Worm (Caenorhabditis elegans) whole organism, L2 larva: Measurements from ENCODE around the gene nlp-48.
"Not testable (repeated sequence)": the region's sequence is repeated elsewhere in the genome, so short reads cannot be mapped to it uniquely, and the experiment has no call there.

ENCODE experiments used
- C34F6.9 ChIP-seq: fragments of 150-350 bp; optimal IDR thresholded peaks from 2 replicates; lab custom pipeline; 2014; ENCODE audit warnings: missing biosample characterization, missing genetic modification characterization
- F13H6.1 ChIP-seq: sonication (generic microtip); optimal IDR thresholded peaks from 2 replicates; lab custom pipeline; 2016; ENCODE audit warnings: missing genetic modification characterization, missing compliant biosample characterization
- R02D3.7 ChIP-seq: fragments of 150-350 bp; optimal IDR thresholded peaks from 2 replicates; lab custom pipeline; 2014; ENCODE audit warnings: missing biosample characterization, missing genetic modification characterization
- Y55F3AM.14 ChIP-seq: fragments of 200-800 bp; sonication (Bioruptor generic); optimal IDR thresholded peaks from 2 replicates; lab custom pipeline; 2018; ENCODE audit warnings: mild to moderate bottlenecking, missing genetic modification characterization, missing compliant biosample characterization
- ZK546.5 ChIP-seq: sonication (generic microtip); optimal IDR thresholded peaks from 2 replicates; lab custom pipeline; 2017; ENCODE audit warnings: missing biosample characterization, missing genetic modification characterization
- blmp-1 ChIP-seq: sonication (generic microtip); optimal IDR thresholded peaks from 2 replicates; lab custom pipeline; 2017; ENCODE audit warnings: missing genetic modification characterization, mild to moderate bottlenecking, missing compliant biosample characterization, antibody characterized with exemption, moderate library complexity; ENCODE audit not compliant: insufficient read depth
- ceh-82 ChIP-seq: fragments of 150-350 bp; optimal IDR thresholded peaks from 2 replicates; lab custom pipeline; 2014; ENCODE audit warnings: missing biosample characterization, missing genetic modification characterization
- crh-2 ChIP-seq: sonication (generic microtip); optimal IDR thresholded peaks from 2 replicates; lab custom pipeline; 2017; ENCODE audit warnings: missing biosample characterization, missing genetic modification characterization
- dmd-4 ChIP-seq: sonication (generic microtip); optimal IDR thresholded peaks from 2 replicates; lab custom pipeline; 2017; ENCODE audit warnings: missing biosample characterization, missing genetic modification characterization
- egl-27 ChIP-seq: sonication (generic microtip); optimal IDR thresholded peaks from 3 replicates; lab custom pipeline; 2017; ENCODE audit warnings: missing biosample characterization, missing genetic modification reagents, missing genetic modification characterization
- elt-3 ChIP-seq: sonication (generic microtip); optimal IDR thresholded peaks from 2 replicates; lab custom pipeline; 2017; ENCODE audit warnings: missing biosample characterization, missing genetic modification characterization
- fos-1 ChIP-seq: fragments of 150-350 bp; optimal IDR thresholded peaks from 2 replicates; lab custom pipeline; 2014; ENCODE audit warnings: missing biosample characterization, missing genetic modification characterization
- gmeb-1 ChIP-seq: fragments of 150-350 bp; optimal IDR thresholded peaks from 2 replicates; lab custom pipeline; 2014; ENCODE audit warnings: missing biosample characterization, missing genetic modification characterization
- lin-13 ChIP-seq: fragments of 150-350 bp; optimal IDR thresholded peaks from 2 replicates; lab custom pipeline; 2014; ENCODE audit warnings: missing biosample characterization, missing genetic modification reagents, missing genetic modification characterization
- lsy-2 ChIP-seq, 2 experiments: fragments of 150-350 bp in 1 of 2; sonication (generic microtip) in 1 of 2; optimal IDR thresholded peaks; 2 replicates each; lab custom pipeline; 2014 to 2017; ENCODE audit warnings: missing biosample characterization in 2 of 2, missing genetic modification characterization in 2 of 2
- mab-5 ChIP-seq: fragments of 150-350 bp; optimal IDR thresholded peaks from 2 replicates; lab custom pipeline; 2014; ENCODE audit warnings: missing biosample characterization, missing genetic modification characterization
- nhr-10 ChIP-seq: sonication (generic microtip); optimal IDR thresholded peaks from 2 replicates; lab custom pipeline; 2017; ENCODE audit warnings: missing biosample characterization, missing genetic modification characterization
- nhr-11 ChIP-seq: fragments of 150-350 bp; optimal IDR thresholded peaks from 2 replicates; lab custom pipeline; 2014; ENCODE audit warnings: missing biosample characterization, missing genetic modification characterization
- nhr-12 ChIP-seq: fragments of 150-350 bp; optimal IDR thresholded peaks from 2 replicates; lab custom pipeline; 2014; ENCODE audit warnings: missing biosample characterization, missing genetic modification characterization
- nhr-129 ChIP-seq: fragments of 150-350 bp; optimal IDR thresholded peaks from 2 replicates; lab custom pipeline; 2014; ENCODE audit warnings: missing biosample characterization, missing genetic modification characterization
- nhr-21 ChIP-seq: fragments of 150-350 bp; optimal IDR thresholded peaks from 2 replicates; lab custom pipeline; 2014; ENCODE audit warnings: missing biosample characterization, missing genetic modification characterization
- nhr-23 ChIP-seq: fragments of 150-350 bp; optimal IDR thresholded peaks from 2 replicates; lab custom pipeline; 2014; ENCODE audit warnings: missing biosample characterization, missing genetic modification reagents, missing genetic modification characterization
- nhr-237 ChIP-seq: fragments of 150-350 bp; optimal IDR thresholded peaks from 2 replicates; lab custom pipeline; 2014; ENCODE audit warnings: missing biosample characterization, missing genetic modification characterization
- nhr-25 ChIP-seq: fragments of 150-350 bp; sonication (generic microtip); optimal IDR thresholded peaks from 3 replicates; lab custom pipeline; 2014; ENCODE audit warnings: missing biosample characterization, missing genetic modification characterization
- nhr-6 ChIP-seq: fragments of 150-350 bp; optimal IDR thresholded peaks from 2 replicates; lab custom pipeline; 2014; ENCODE audit warnings: missing biosample characterization, missing genetic modification characterization
- peb-1 ChIP-seq: fragments of 150-350 bp; optimal IDR thresholded peaks from 2 replicates; lab custom pipeline; 2014; ENCODE audit warnings: missing biosample characterization, missing genetic modification characterization
- sem-4 ChIP-seq: fragments of 150-350 bp; optimal IDR thresholded peaks from 2 replicates; lab custom pipeline; 2014; ENCODE audit warnings: missing biosample characterization, missing genetic modification reagents, missing genetic modification characterization
- skn-1 ChIP-seq: sonication (generic microtip); optimal IDR thresholded peaks from 2 replicates; lab custom pipeline; 2017; ENCODE audit warnings: missing biosample characterization, missing genetic modification characterization
- sma-3 ChIP-seq: sonication (generic microtip); optimal IDR thresholded peaks from 2 replicates; lab custom pipeline; 2016; ENCODE audit warnings: missing genetic modification reagents, missing genetic modification characterization, missing compliant biosample characterization
- sma-9 ChIP-seq, 2 experiments: fragments of 150-350 bp in 1 of 2; sonication (generic microtip) in 1 of 2; optimal IDR thresholded peaks; 2 replicates each; lab custom pipeline; 2014 to 2016; ENCODE audit warnings: missing genetic modification characterization in 2 of 2, mild to moderate bottlenecking in 1 of 2, missing biosample characterization in 1 of 2, missing compliant biosample characterization in 1 of 2, missing genetic modification reagents in 1 of 2, moderate library complexity in 1 of 2
- snpc-4 ChIP-seq: fragments of 150-350 bp; optimal IDR thresholded peaks from 2 replicates; lab custom pipeline; 2014; ENCODE audit warnings: missing biosample characterization, missing genetic modification characterization
- unc-39 ChIP-seq: fragments of 150-350 bp; optimal IDR thresholded peaks from 2 replicates; lab custom pipeline; 2014; ENCODE audit warnings: missing biosample characterization, missing genetic modification characterization
- unc-55 ChIP-seq: fragments of 150-350 bp; sonication (generic microtip); optimal IDR thresholded peaks from 3 replicates; lab custom pipeline; 2014; ENCODE audit warnings: missing biosample characterization, missing genetic modification reagents, missing genetic modification characterization
- zag-1 ChIP-seq: fragments of 150-350 bp; optimal IDR thresholded peaks from 2 replicates; lab custom pipeline; 2014; ENCODE audit warnings: missing biosample characterization, missing genetic modification characterization
- ztf-1 ChIP-seq: fragments of 200-800 bp; sonication (Bioruptor generic); conservative IDR thresholded peaks from 2 replicates; pipeline ENCODE4 v1.3.6; 2022; ENCODE audit warnings: missing genetic modification characterization, missing compliant biosample characterization
- ztf-11 ChIP-seq: sonication (generic microtip); optimal IDR thresholded peaks from 2 replicates; lab custom pipeline; 2017; ENCODE audit warnings: missing biosample characterization, missing genetic modification characterization
- ztf-4 ChIP-seq: fragments of 150-350 bp; optimal IDR thresholded peaks from 2 replicates; lab custom pipeline; 2014; ENCODE audit warnings: missing biosample characterization, missing genetic modification characterization

Gene nlp-48

DNA sequence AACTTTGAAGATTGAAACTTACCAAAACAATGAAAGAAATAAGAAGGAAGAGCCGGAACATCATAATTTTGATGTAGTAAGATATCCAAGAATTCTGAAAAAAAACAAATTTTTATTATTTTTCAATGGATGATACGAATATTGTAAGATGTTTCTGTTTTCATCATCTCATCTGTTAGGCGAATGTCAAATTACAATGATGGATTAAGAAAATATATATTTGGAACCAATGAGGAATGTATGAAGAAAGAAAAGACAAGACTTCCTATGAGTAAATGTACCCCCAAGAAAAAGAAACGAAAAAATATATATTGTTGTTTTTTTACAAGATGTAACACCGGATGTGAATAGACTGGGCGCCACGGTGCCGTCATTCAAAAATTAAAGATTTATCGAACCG lies 25.4 kb upstream of the nlp-48 start, which contains the start of gene T26G10.5:
Gene T26G10.5, minus strand, starts transcription at position 101 of the 400 bp plus-strand sequence.
- no peak for TF ChIP-seq gmeb-1 (tag; lab: Kevin White, UChicago)
- no peak for TF ChIP-seq zag-1 (tag; lab: Kevin White, UChicago)
- TF ChIP-seq nhr-237 (tag; lab: Kevin White, UChicago), result no peak
- TF ChIP-seq unc-39 (tag; lab: Kevin White, UChicago), result no peak
- no peak for TF ChIP-seq ztf-1
- no peak for TF ChIP-seq sem-4 (tag; lab: Kevin White, UChicago)
- no peak for TF ChIP-seq nhr-10 (tag; lab: Kevin White, UChicago)
- TF ChIP-seq peb-1 (tag; lab: Kevin White, UChicago), result no peak
- TF ChIP-seq nhr-12 (tag; lab: Kevin White, UChicago), result no peak
- no peak for TF ChIP-seq blmp-1 (tag; lab: Kevin White, UChicago)

ce11 chrIII:9420231-9420630 lies 19.3 kb upstream of the nlp-48 start, which contains the start of gene T26G10.4:
T26G10.4 (plus strand) TSS chrIII:9420531.
- not testable (repeated sequence) for TF ChIP-seq snpc-4, nhr-10, sem-4 (tag; lab: Kevin White, UChicago)

DNA sequence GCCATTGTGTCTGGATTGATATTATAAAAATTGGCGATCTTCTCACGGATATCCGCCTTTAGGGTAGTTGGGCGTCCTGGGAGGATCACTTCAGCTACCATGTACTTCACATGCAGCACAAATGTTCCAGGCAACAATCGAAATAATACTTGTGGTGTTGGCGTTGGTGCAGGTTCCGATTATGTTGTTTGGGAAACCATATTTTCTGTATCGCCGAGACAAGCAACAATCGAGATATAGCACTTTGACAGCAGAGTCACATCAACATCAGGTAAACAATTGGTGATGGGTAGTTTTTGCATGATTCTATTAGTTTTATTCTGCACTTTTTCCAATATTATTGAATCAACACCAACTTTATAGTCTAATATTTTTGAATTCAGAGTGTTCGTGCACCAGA lies 12.4 kb upstream of the nlp-48 start, which contains the start of gene T26G10.3:
Gene T26G10.3, minus strand, starts transcription at position 101 of the 400 bp plus-strand sequence.
- TF ChIP-seq nhr-21 (tag; lab: Kevin White, UChicago), result no peak
- no peak for TF ChIP-seq ztf-4 (tag; lab: Kevin White, UChicago)
- TF ChIP-seq crh-2, result no peak
- TF ChIP-seq skn-1, result no peak
- no peak for TF ChIP-seq fos-1
- TF ChIP-seq egl-27 (tag; lab: Kevin White, UChicago), result no peak
- no peak for TF ChIP-seq gmeb-1 (tag; lab: Kevin White, UChicago)
- no peak for TF ChIP-seq sma-3 (GFP tag; lab: Kevin White, UChicago)
- no peak for TF ChIP-seq nhr-129 (tag; lab: Kevin White, UChicago)
- TF ChIP-seq unc-55 (GFP tag; lab: Kevin White, UChicago), result no peak
- no peak for TF ChIP-seq sem-4 (tag; lab: Kevin White, UChicago)
- no peak for TF ChIP-seq Y55F3AM.14 (GFP tag; lab: Kevin White, UChicago)

ce11 chrIII:9408304-9408703 lies 7.4 kb upstream of the nlp-48 start:
- TF ChIP-seq unc-55 (GFP tag; lab: Kevin White, UChicago), result peak; percentile 48
- peak; percentile 92 for TF ChIP-seq snpc-4 (tag; lab: Kevin White, UChicago)

DNA sequence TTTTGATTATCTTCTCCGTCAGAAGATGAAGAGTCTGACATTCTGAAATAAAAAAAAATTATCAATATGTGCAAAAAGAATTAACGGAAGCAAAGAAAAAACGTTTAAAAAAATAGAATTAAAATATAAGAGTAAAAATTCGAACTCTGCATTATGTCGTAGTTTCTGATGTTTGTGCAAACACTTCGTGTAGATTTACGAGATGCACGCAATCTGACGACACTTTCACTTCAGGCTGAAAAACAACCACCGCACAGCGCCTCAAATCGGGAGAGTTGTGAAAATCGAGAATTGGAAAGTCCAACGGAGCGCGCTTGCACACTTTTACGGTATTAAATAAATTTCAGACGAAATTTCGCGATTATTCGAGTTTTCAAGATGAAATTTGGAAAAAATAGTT lies 5.7 kb upstream of the nlp-48 start, which contains the start of gene T26G10.1:
Gene T26G10.1, minus strand, starts transcription at position 42 of the 400 bp plus-strand sequence.
- TF ChIP-seq nhr-23 (tag; lab: Kevin White, UChicago), result no peak
- peak; percentile 83 for TF ChIP-seq blmp-1 (tag; lab: Kevin White, UChicago)
- no peak for TF ChIP-seq elt-3 (tag; lab: Kevin White, UChicago)
- peak; percentile 92 for TF ChIP-seq R02D3.7
- peak; percentile 68 for TF ChIP-seq lin-13
- peak; percentile 21 for TF ChIP-seq nhr-129 (tag; lab: Kevin White, UChicago)
- TF ChIP-seq nhr-25, result peak; percentile 72
- no peak for TF ChIP-seq nhr-10 (tag; lab: Kevin White, UChicago)
- TF ChIP-seq unc-39 (tag; lab: Kevin White, UChicago), result no peak
- TF ChIP-seq sma-9 (GFP tag; optimal IDR thresholded peaks at IDR 0.05; lab: Kevin White, UChicago), result peak; percentile 56
- TF ChIP-seq sma-9 (tag; optimal IDR thresholded peaks at IDR 0.05; lab: Kevin White, UChicago), result no peak
- peak; percentile 65 for TF ChIP-seq mab-5 (tag; lab: Kevin White, UChicago)
- no peak for TF ChIP-seq ceh-82
- no peak for TF ChIP-seq nhr-6 (tag; lab: Kevin White, UChicago)
- TF ChIP-seq crh-2, result peak; percentile 76
- TF ChIP-seq sma-3 (GFP tag; lab: Kevin White, UChicago), result peak; percentile 67
- peak; percentile 50 for TF ChIP-seq egl-27 (tag; lab: Kevin White, UChicago)
- peak; percentile 83 for TF ChIP-seq unc-55 (GFP tag; lab: Kevin White, UChicago)
- peak; percentile 28 for TF ChIP-seq sem-4 (tag; lab: Kevin White, UChicago)
- TF ChIP-seq ztf-1, result no peak
- TF ChIP-seq nhr-237 (tag; lab: Kevin White, UChicago), result no peak
- peak; percentile 68 for TF ChIP-seq F13H6.1
- peak; percentile 3 for TF ChIP-seq ZK546.5 (tag; lab: Kevin White, UChicago)
- TF ChIP-seq lsy-2 (tag; optimal IDR thresholded peaks at IDR 0.05; lab: Kevin White, UChicago), result peak; percentile 75 to 91
- TF ChIP-seq C34F6.9 (tag; lab: Kevin White, UChicago), result peak; percentile 36
- no peak for TF ChIP-seq dmd-4
- TF ChIP-seq nhr-11, result no peak
- peak; percentile 81 for TF ChIP-seq gmeb-1 (tag; lab: Kevin White, UChicago)
- no peak for TF ChIP-seq nhr-12 (tag; lab: Kevin White, UChicago)
- TF ChIP-seq nhr-21 (tag; lab: Kevin White, UChicago), result peak; percentile 54
- peak; percentile 60 for TF ChIP-seq snpc-4 (tag; lab: Kevin White, UChicago)
- no peak for TF ChIP-seq ztf-11 (tag; lab: Kevin White, UChicago)
